Worm (Caenorhabditis elegans) whole organism, L1 larva: ENCODE results near the gene F26F12.8.

Experiments used
- alr-1 ChIP-seq: fragments of 200-800 bp; sonication (Bioruptor generic); optimal IDR thresholded peaks from 2 replicates; lab custom pipeline; 2018; ENCODE audit warnings: borderline replicate concordance, mild to moderate bottlenecking, missing genetic modification characterization, missing compliant biosample characterization
- ets-5 ChIP-seq: fragments of 200-800 bp; sonication (Bioruptor generic); IDR thresholded peaks from 2 replicates; pipeline ENCODE4 v1.3.6; 2022; ENCODE audit warnings: missing genetic modification characterization, missing compliant biosample characterization
- hlh-4 ChIP-seq: sonication (generic microtip); optimal IDR thresholded peaks from 2 replicates; lab custom pipeline; 2016; ENCODE audit warnings: mild to moderate bottlenecking, missing genetic modification characterization, missing compliant biosample characterization
- nhr-12 ChIP-seq: sonication (generic microtip); optimal IDR thresholded peaks from 2 replicates; lab custom pipeline; 2017; ENCODE audit warnings: missing biosample characterization, missing genetic modification characterization
- nhr-77 ChIP-seq: fragments of 150-350 bp; optimal IDR thresholded peaks from 2 replicates; lab custom pipeline; 2014; ENCODE audit warnings: missing biosample characterization, missing genetic modification characterization
- sox-4 ChIP-seq: sonication (generic microtip); optimal IDR thresholded peaks from 2 replicates; lab custom pipeline; 2016; ENCODE audit warnings: missing genetic modification characterization, missing compliant biosample characterization

DNA sequence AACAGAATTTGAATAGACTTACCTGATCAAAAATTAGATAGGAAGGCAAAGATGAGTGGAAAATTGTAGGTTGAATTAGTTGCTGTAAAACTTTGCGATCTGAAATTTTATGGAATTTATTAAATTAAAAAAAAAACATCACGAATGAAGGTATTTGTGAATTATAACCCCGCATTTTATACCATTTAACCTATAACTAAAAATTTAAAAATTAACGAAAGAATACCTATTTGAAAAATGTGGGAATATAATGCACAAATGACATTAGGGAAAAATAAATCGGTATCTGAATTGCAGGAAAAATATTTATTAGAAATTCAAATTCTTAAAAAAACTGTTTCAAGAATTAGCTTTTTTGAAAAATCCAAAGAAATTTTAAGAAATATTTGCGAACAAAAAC is 6.9 kb upstream of the F26F12.8 start, which contains the start of gene F26F12.4:
- TF ChIP-seq alr-1 (tag; lab: Kevin White, UChicago) (no peak), sox-4 (tag; lab: Kevin White, UChicago) (no peak), hlh-4 (tag; lab: Kevin White, UChicago) (no peak), nhr-12 (no peak), nhr-77 (tag; lab: Kevin White, UChicago) (no peak), ets-5 (GFP tag; lab: Robert Waterston, UW) (no peak)
